Worm (Caenorhabditis elegans) whole organism, L4/young adult: ENCODE data around the gene fbxl-4.

ENCODE experiments used
- W03F9.2 ChIP-seq: fragments of 150-350 bp; optimal IDR thresholded peaks from 2 replicates; lab custom pipeline; 2014; ENCODE audit warnings: missing biosample characterization, missing genetic modification characterization
- dao-5 ChIP-seq: sonication (generic microtip); optimal IDR thresholded peaks from 2 replicates; lab custom pipeline; 2016; ENCODE audit warnings: missing genotype, missing genetic modification characterization, moderate library complexity, missing compliant biosample characterization
- him-1 ChIP-seq: sonication (generic microtip); optimal IDR thresholded peaks from 2 replicates; lab custom pipeline; 2016; ENCODE audit warnings: missing genotype, missing genetic modification reagents, missing genetic modification characterization, missing compliant biosample characterization

ce11 chrX:6622552-6623236 is 34.1 kb downstream of the fbxl-4 start, which contains the start of gene clec-266:
- TF ChIP-seq dao-5 (tag; lab: Kevin White, UChicago) (no peak), him-1 (no peak), W03F9.2 (tag; lab: Kevin White, UChicago) (no peak)
